Fruit fly (Drosophila melanogaster): ENCODE results near the gene RpS14b.

Gene RpS14b

DNA sequence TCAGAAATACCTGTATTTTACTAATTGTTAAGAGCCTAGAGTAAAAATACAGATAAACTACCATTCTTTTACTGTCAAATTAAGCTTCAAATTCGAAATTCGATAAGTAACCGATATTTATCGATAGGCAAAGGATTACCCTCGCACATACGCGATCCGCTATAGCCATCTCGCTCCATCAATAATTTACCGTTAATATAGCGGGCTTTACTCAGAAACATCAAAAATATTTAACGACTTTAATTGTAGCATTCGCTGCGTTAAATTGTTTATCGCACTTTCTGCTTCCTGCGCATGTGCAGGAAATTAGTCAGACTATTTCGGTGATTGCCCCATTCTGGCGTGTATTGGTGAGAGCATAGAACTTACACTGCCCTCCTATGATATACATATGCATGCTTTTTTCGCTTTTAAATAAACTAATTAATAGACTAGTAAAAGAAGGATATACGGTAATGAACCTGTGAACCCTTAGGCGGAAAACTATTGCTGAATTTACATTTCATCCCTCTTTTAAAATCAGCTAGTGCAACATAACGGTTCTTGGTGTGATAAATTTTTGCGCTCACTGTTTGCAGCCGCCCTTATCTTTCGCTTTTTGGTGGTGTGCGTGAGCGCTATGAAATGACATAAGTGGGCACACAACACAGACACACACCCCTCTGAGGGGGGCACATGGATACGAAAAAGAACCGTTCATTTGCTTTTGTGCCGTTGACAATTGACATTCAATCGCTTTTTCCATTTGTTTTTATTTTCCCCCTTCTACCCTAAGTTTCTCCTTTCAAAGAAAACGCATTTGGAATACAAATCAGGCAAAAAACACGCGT, 26.2 kb upstream of the RpS14b start, which contains the start of the genes dpr14 and spidey (continued):
- TF ChIP-seq CG2199 (GFP tag; IDR thresholded peaks at IDR 0.05) (peak; percentile 62; the same call in 1 of the 3 replicates), sens-2 (GFP tag; IDR thresholded peaks at IDR 0.05) (peak; percentile 46; the same call in 1 of the 2 replicates), CG2712 (tag; optimal IDR thresholded peaks at IDR 0.05) (peak; percentile 92), wdn (GFP tag; IDR thresholded peaks at IDR 0.05) (peak; percentile 86), gsb-n (tag; optimal IDR thresholded peaks at IDR 0.05) (peak; percentile 87), row (GFP tag; IDR thresholded peaks at IDR 0.05) (peak; percentile 98), CG14710 (tag; optimal IDR thresholded peaks at IDR 0.05) (peak; percentile 83), eve (GFP tag; optimal IDR thresholded peaks at IDR 0.05) (no peak), CG11085 (GFP tag; IDR thresholded peaks at IDR 0.05) (peak; percentile 85), CG3995 (GFP tag; optimal IDR thresholded peaks at IDR 0.05) (peak; percentile 55), CG17186 (GFP tag; optimal IDR thresholded peaks at IDR 0.05) (no peak), so (GFP tag; IDR thresholded peaks at IDR 0.05) (peak; percentile 89), CG15514 (GFP tag; optimal IDR thresholded peaks at IDR 0.05) (peak; percentile 84), Eip74EF (GFP tag; optimal IDR thresholded peaks at IDR 0.05) (peak in 1 of 2 experiments; percentile 84), Vsx1 (GFP tag; optimal IDR thresholded peaks at IDR 0.05) (peak; percentile 82), ato (GFP tag; IDR thresholded peaks at IDR 0.05; ENCODE audit: partially characterized antibody) (no peak), CG8388 (GFP tag; optimal IDR thresholded peaks at IDR 0.05) (peak; percentile 100), gcm (GFP tag; optimal IDR thresholded peaks at IDR 0.05) (peak; percentile 93), salm (tag; optimal IDR thresholded peaks at IDR 0.05) (peak; percentile 80), gcm2 (GFP tag; optimal IDR thresholded peaks at IDR 0.05) (peak; percentile 81), Sox102F (GFP tag; optimal IDR thresholded peaks at IDR 0.05) (peak; percentile 91), cad (GFP tag; optimal IDR thresholded peaks at IDR 0.05) (no peak), CG11093 (GFP tag; IDR thresholded peaks at IDR 0.05) (peak; percentile 89), tx (GFP tag; optimal IDR thresholded peaks at IDR 0.05) (peak; percentile 86), rib (GFP tag; IDR thresholded peaks at IDR 0.05) (peak; percentile 75), lmd (GFP tag; IDR thresholded peaks at IDR 0.05) (peak; percentile 91), CG1792 (GFP tag; optimal IDR thresholded peaks at IDR 0.05) (peak; percentile 90), Hey (tag; optimal IDR thresholded peaks at IDR 0.05) (peak; percentile 67), BtbVII (GFP tag; optimal IDR thresholded peaks at IDR 0.05) (peak; percentile 91), kah (GFP tag; optimal IDR thresholded peaks at IDR 0.05) (peak; percentile 69), dpn (GFP tag; optimal IDR thresholded peaks at IDR 0.05) (peak; percentile 87 to 92), CG7928 (GFP tag; optimal IDR thresholded peaks at IDR 0.05) (peak; percentile 55), fu2 (GFP tag; optimal IDR thresholded peaks at IDR 0.05) (peak; percentile 89), CG6683 (GFP tag; optimal IDR thresholded peaks at IDR 0.05) (peak; percentile 85), CG7745 (tag; optimal IDR thresholded peaks at IDR 0.05) (no peak), hkb (optimal IDR thresholded peaks at IDR 0.05) (no peak), hkb (GFP tag; IDR thresholded peaks at IDR 0.05) (peak; percentile 94), cas (GFP tag; IDR thresholded peaks at IDR 0.05) (peak; percentile 67; the same call in 1 of the 2 replicates), Dek (tag; optimal IDR thresholded peaks at IDR 0.05) (peak; percentile 90), CG3847 (GFP tag; IDR thresholded peaks at IDR 0.05) (peak; percentile 88), chn (GFP tag; optimal IDR thresholded peaks at IDR 0.05) (peak; percentile 80), ara (GFP tag; IDR thresholded peaks at IDR 0.05) (peak; percentile 77), CG12236 (GFP tag; optimal IDR thresholded peaks at IDR 0.05) (peak; percentile 72), Lim3 (GFP tag; IDR thresholded peaks at IDR 0.05) (peak; percentile 35; the same call in 1 of the 2 replicates), HLH3B (GFP tag; IDR thresholded peaks at IDR 0.05) (peak; percentile 89), Hr51 (GFP tag; optimal IDR thresholded peaks at IDR 0.05) (peak; percentile 80 to 91), Jarid2 (GFP tag; optimal IDR thresholded peaks at IDR 0.05) (peak; percentile 74), CG10366 (GFP tag; IDR thresholded peaks at IDR 0.05) (peak; percentile 89), caup (GFP tag; optimal IDR thresholded peaks at IDR 0.05; ENCODE audit: severe bottlenecking) (peak; percentile 92)
